Fruit fly (Drosophila melanogaster) whole organism: ENCODE results near the gene Csk.

ENCODE experiments used
- CG8478 ChIP-seq: fragments of >200 bp; optimal IDR thresholded peaks from 2 replicates; lab custom pipeline; 2018; ENCODE audit warnings: inconsistent platforms
- Dll ChIP-seq: fragments of >200 bp; optimal IDR thresholded peaks from 2 replicates; lab custom pipeline; 2017
- EcR ChIP-seq, 2 experiments: fragments of >200 bp; optimal IDR thresholded peaks; 2 replicates each; lab custom pipeline; 2017; ENCODE audit warnings: missing biosample characterization in 2 of 2, missing genetic modification characterization in 2 of 2, missing genetic modification reagents in 2 of 2
- pan ChIP-seq: fragments of >200 bp; optimal IDR thresholded peaks from 2 replicates; lab custom pipeline; 2017
- psq ChIP-seq: fragments of >200 bp; optimal IDR thresholded peaks from 2 replicates; lab custom pipeline; 2017
- usp ChIP-seq: fragments of >200 bp; optimal IDR thresholded peaks from 2 replicates; lab custom pipeline; 2017; ENCODE audit warnings: missing biosample characterization, missing genetic modification characterization, mixed read lengths

Gene Csk

dm6 chr3R:11650105-11651039, at the start of gene Csk, which contains the start of gene Elp1:
Gene Csk, minus strand, starts transcription at chr3R:11650706.
Gene Elp1, plus strand, starts transcription at chr3R:11650971.
- TF ChIP-seq CG8478 (lab: Kevin White, UChicago), result no peak
- TF ChIP-seq Dll (lab: Kevin White, UChicago), result no peak
- TF ChIP-seq pan (lab: Kevin White, UChicago), result no peak
- TF ChIP-seq psq (lab: Kevin White, UChicago), result no peak
- TF ChIP-seq usp, result no peak
- no peak for TF ChIP-seq EcR (GFP tag; optimal IDR thresholded peaks at IDR 0.05; lab: Kevin White, UChicago)

- TF ChIP-seq pan (lab: Kevin White, UChicago) (no peak), usp (no peak), CG8478 (lab: Kevin White, UChicago) (no peak), EcR (GFP tag; optimal IDR thresholded peaks at IDR 0.05; lab: Kevin White, UChicago) (no peak), psq (lab: Kevin White, UChicago) (no peak), Dll (lab: Kevin White, UChicago) (no peak)
Observed at dm6 chr3R:11696209-11696608, 45.7 kb upstream of the Csk start, which contains the start of gene CG14717. Gene CG14717, plus strand, starts transcription at chr3R:11696509.

- TF ChIP-seq CG8478 (lab: Kevin White, UChicago) (no peak), pan (lab: Kevin White, UChicago) (no peak), psq (lab: Kevin White, UChicago) (no peak), Dll (lab: Kevin White, UChicago) (no peak), EcR (GFP tag; optimal IDR thresholded peaks at IDR 0.05; lab: Kevin White, UChicago) (no peak), usp (no peak)
Observed at dm6 chr3R:11694311-11695305, 44.1 kb upstream of the Csk start, which contains the start of gene Fer3. Gene Fer3, minus strand, starts transcription at chr3R:11694311.

- TF ChIP-seq CG8478 (lab: Kevin White, UChicago) (no peak), usp (no peak), EcR (GFP tag; optimal IDR thresholded peaks at IDR 0.05; lab: Kevin White, UChicago) (no peak), pan (lab: Kevin White, UChicago) (no peak), Dll (lab: Kevin White, UChicago) (no peak), psq (lab: Kevin White, UChicago) (no peak)
Observed at dm6 chr3R:11692504-11692903, 42.0 kb upstream of the Csk start.

- TF ChIP-seq EcR (GFP tag; optimal IDR thresholded peaks at IDR 0.05; lab: Kevin White, UChicago) (no peak), usp (no peak), psq (lab: Kevin White, UChicago) (no peak), CG8478 (lab: Kevin White, UChicago) (no peak), Dll (lab: Kevin White, UChicago) (no peak), pan (lab: Kevin White, UChicago) (no peak)
Observed at dm6 chr3R:11691747-11692146, 41.2 kb upstream of the Csk start, which contains the start of gene CG18765. Gene CG18765, minus strand, starts transcription at chr3R:11691799.

dm6 chr3R:11690857-11691471, 40.5 kb upstream of the Csk start:
- no peak for TF ChIP-seq Dll (lab: Kevin White, UChicago)

- TF ChIP-seq pan (lab: Kevin White, UChicago) (no peak), EcR (GFP tag; optimal IDR thresholded peaks at IDR 0.05; lab: Kevin White, UChicago) (no peak), CG8478 (lab: Kevin White, UChicago) (no peak), usp (no peak), Dll (lab: Kevin White, UChicago) (no peak), psq (lab: Kevin White, UChicago) (no peak)
Observed at dm6 chr3R:11689900-11690299, 39.4 kb upstream of the Csk start, which contains the start of gene CG6908. Gene CG6908, minus strand, starts transcription at chr3R:11690051.

- TF ChIP-seq CG8478 (lab: Kevin White, UChicago), result no peak
- no peak for TF ChIP-seq pan (lab: Kevin White, UChicago)
- TF ChIP-seq psq (lab: Kevin White, UChicago), result no peak
- TF ChIP-seq EcR (GFP tag; optimal IDR thresholded peaks at IDR 0.05; lab: Kevin White, UChicago), result no peak
- no peak for TF ChIP-seq Dll (lab: Kevin White, UChicago)
- no peak for TF ChIP-seq usp
Observed at dm6 chr3R:11688055-11688454, 37.5 kb upstream of the Csk start, which contains the start of gene CG6834. Gene CG6834, minus strand, starts transcription at chr3R:11688133.

dm6 chr3R:11684316-11684715, 33.8 kb upstream of the Csk start, which contains the start of gene CG6830:
Gene CG6830, minus strand, starts transcription at chr3R:11684342.
- TF ChIP-seq Dll (lab: Kevin White, UChicago), result no peak
- TF ChIP-seq usp, result no peak
- no peak for TF ChIP-seq CG8478 (lab: Kevin White, UChicago)
- TF ChIP-seq EcR (GFP tag; optimal IDR thresholded peaks at IDR 0.05; lab: Kevin White, UChicago), result no peak
- no peak for TF ChIP-seq psq (lab: Kevin White, UChicago)
- no peak for TF ChIP-seq pan (lab: Kevin White, UChicago)

- TF ChIP-seq pan (lab: Kevin White, UChicago), result no peak
- TF ChIP-seq usp, result no peak
- no peak for TF ChIP-seq CG8478 (lab: Kevin White, UChicago)
- no peak for TF ChIP-seq Dll (lab: Kevin White, UChicago)
- TF ChIP-seq psq (lab: Kevin White, UChicago), result no peak
- no peak for TF ChIP-seq EcR (GFP tag; optimal IDR thresholded peaks at IDR 0.05; lab: Kevin White, UChicago)
Observed at dm6 chr3R:11683675-11684074, 33.2 kb upstream of the Csk start.
